Fruit fly (Drosophila melanogaster): ENCODE measurements around the gene CG14322.

The CG14322 gene

dm6 chr3R:17684854-17685253, 37.4 kb downstream of the CG14322 start, which contains the start of the genes CG31251 and CG31360 (continued):
- TF ChIP-seq slp2 (GFP tag; optimal IDR thresholded peaks at IDR 0.05), result no peak
- peak; percentile 72 for TF ChIP-seq tna (GFP tag; IDR thresholded peaks at IDR 0.05; ENCODE audit: partially characterized antibody)
- no peak for TF ChIP-seq Ets65A (GFP tag)
- no peak for TF ChIP-seq CG6854 (GFP tag; optimal IDR thresholded peaks at IDR 0.05)
- no peak for TF ChIP-seq Bteb2 (GFP tag; optimal IDR thresholded peaks at IDR 0.05)
- peak; percentile 18 for TF ChIP-seq sug (tag; optimal IDR thresholded peaks at IDR 0.05)
- no peak for TF ChIP-seq ems (GFP tag; optimal IDR thresholded peaks at IDR 0.05)
- peak; percentile 48 for TF ChIP-seq Nf-YC (tag; optimal IDR thresholded peaks at IDR 0.05)
- TF ChIP-seq Trl (optimal IDR thresholded peaks at IDR 0.05), result no peak
- TF ChIP-seq Trl (GFP tag; optimal IDR thresholded peaks at IDR 0.05), result no peak
- peak; percentile 82 for TF ChIP-seq nerfin-2 (GFP tag; IDR thresholded peaks at IDR 0.05; ENCODE audit: partially characterized antibody)
- peak; percentile 85; the same call in 2 of the 3 replicates for TF ChIP-seq zen2 (GFP tag; IDR thresholded peaks at IDR 0.05; ENCODE audit: partially characterized antibody)
- peak; percentile 95 for TF ChIP-seq CG13287 (GFP tag; IDR thresholded peaks at IDR 0.05; ENCODE audit: partially characterized antibody)
- TF ChIP-seq CG15269 (tag; optimal IDR thresholded peaks at IDR 0.05), result no peak
- 0 out of 2 replicates have a peak, but pooled peaks have one; percentile 23 for TF ChIP-seq E2f2 (GFP tag; IDR thresholded peaks at IDR 0.05)
- peak; percentile 89 for TF ChIP-seq CG14860 (GFP tag; IDR thresholded peaks at IDR 0.05; ENCODE audit: partially characterized antibody)
- no peak for TF ChIP-seq ro (GFP tag; IDR thresholded peaks at IDR 0.05)
- TF ChIP-seq bowl (GFP tag; IDR thresholded peaks at IDR 0.05), result no peak
- 0 out of 3 replicates have a peak, but pooled peaks have one; percentile 20 for TF ChIP-seq mld (GFP tag; IDR thresholded peaks at IDR 0.05; ENCODE audit: partially characterized antibody)
- peak; percentile 89 for TF ChIP-seq hb (GFP tag; IDR thresholded peaks at IDR 0.05; ENCODE audit: partially characterized antibody)
- peak; percentile 73 for TF ChIP-seq bbx (GFP tag; IDR thresholded peaks at IDR 0.05; ENCODE audit: partially characterized antibody)
- peak; percentile 82 for TF ChIP-seq knrl (GFP tag; IDR thresholded peaks at IDR 0.05; ENCODE audit: partially characterized antibody)
- no peak for TF ChIP-seq Chrac-16 (GFP tag; optimal IDR thresholded peaks at IDR 0.05)
- TF ChIP-seq CG16813 (GFP tag; IDR thresholded peaks at IDR 0.05; ENCODE audit: partially characterized antibody), result peak; percentile 84
- TF ChIP-seq CG11504 (tag; optimal IDR thresholded peaks at IDR 0.05), result no peak
- no peak for TF ChIP-seq h (optimal IDR thresholded peaks at IDR 0.05)
- no peak for TF ChIP-seq Hmr (GFP tag; optimal IDR thresholded peaks at IDR 0.05)
- peak; percentile 51 for TF ChIP-seq CG12659 (GFP tag; optimal IDR thresholded peaks at IDR 0.05)
- no peak for TF ChIP-seq CG4404 (GFP tag; IDR thresholded peaks at IDR 0.05)
- peak; percentile 29 for TF ChIP-seq CoRest (tag; optimal IDR thresholded peaks at IDR 0.05)
- TF ChIP-seq sna (GFP tag; IDR thresholded peaks at IDR 0.05; ENCODE audit: partially characterized antibody), result peak; percentile 91
- peak; percentile 76 for TF ChIP-seq inv (GFP tag; IDR thresholded peaks at IDR 0.05; ENCODE audit: partially characterized antibody)
- TF ChIP-seq Dref (GFP tag; IDR thresholded peaks at IDR 0.05), result peak; percentile 64
- TF ChIP-seq HmgZ (tag; optimal IDR thresholded peaks at IDR 0.05), result peak; percentile 23
- TF ChIP-seq amos (GFP tag; IDR thresholded peaks at IDR 0.05; ENCODE audit: partially characterized antibody), result peak; percentile 72
- TF ChIP-seq CG30020 (tag; optimal IDR thresholded peaks at IDR 0.05), result peak; percentile 28
- TF ChIP-seq lbe (GFP tag; optimal IDR thresholded peaks at IDR 0.05), result peak; percentile 57
- TF ChIP-seq BEAF-32 (GFP tag; optimal IDR thresholded peaks at IDR 0.05), result peak; percentile 81
- peak; percentile 59 for TF ChIP-seq CG3995 (GFP tag; optimal IDR thresholded peaks at IDR 0.05)
- TF ChIP-seq CG9437 (GFP tag; optimal IDR thresholded peaks at IDR 0.05), result peak; percentile 0
- no peak for TF ChIP-seq CG6254 (GFP tag; optimal IDR thresholded peaks at IDR 0.05)
- TF ChIP-seq Opbp (GFP tag; IDR thresholded peaks at IDR 0.05; ENCODE audit: partially characterized antibody), result peak; percentile 56; the same call in 1 of the 3 replicates
- TF ChIP-seq NC2α (GFP tag; optimal IDR thresholded peaks at IDR 0.05), result no peak
- TF ChIP-seq Lhr (GFP tag; optimal IDR thresholded peaks at IDR 0.05), result no peak
- no peak for TF ChIP-seq sr (GFP tag; IDR thresholded peaks at IDR 0.05)
- no peak for TF ChIP-seq Ssrp (tag; optimal IDR thresholded peaks at IDR 0.05)
- TF ChIP-seq grn (GFP tag; optimal IDR thresholded peaks at IDR 0.05), result no peak
- TF ChIP-seq CG12391 (tag; optimal IDR thresholded peaks at IDR 0.05), result peak; percentile 42
- peak; percentile 41 for TF ChIP-seq phol (tag; optimal IDR thresholded peaks at IDR 0.05)
- no peak for TF ChIP-seq CG9932 (GFP tag; IDR thresholded peaks at IDR 0.05)
